Worm (Caenorhabditis elegans): ENCODE data around the gene ape-1.

DNA sequence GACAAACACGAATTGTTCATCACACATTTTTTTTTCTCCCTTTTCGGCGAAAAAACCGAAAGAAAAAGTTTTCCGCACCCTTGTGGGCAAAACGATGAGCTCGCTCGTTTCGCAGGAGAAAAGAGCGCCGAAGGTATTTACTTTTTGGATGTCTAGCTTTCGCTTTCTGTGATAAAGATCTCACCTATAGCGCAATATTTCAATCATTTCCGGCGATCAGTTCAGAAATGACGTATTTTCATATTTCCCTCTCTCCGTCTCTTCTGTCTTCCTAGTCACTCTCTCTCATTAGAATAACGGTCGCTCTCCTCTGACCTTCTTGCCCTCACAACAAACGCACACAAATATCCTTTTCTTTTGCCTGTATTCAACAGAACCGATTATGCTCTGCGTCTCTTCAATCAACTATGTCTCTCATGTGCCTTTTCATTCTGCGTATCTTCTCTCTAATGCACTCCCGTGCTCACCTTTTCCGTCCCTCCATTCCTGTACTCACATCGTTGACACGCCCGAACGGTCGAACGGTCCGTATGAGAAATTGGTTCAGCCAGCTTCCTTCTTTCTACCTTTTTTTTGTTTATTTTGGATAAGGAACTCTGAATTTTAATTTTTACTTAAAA, 1.9 kb upstream of the ape-1 start:
- TF ChIP-seq fos-1 (tag; optimal IDR thresholded peaks at IDR 0.05) (peak; percentile 19), Y55F3AM.14 (GFP tag; optimal IDR thresholded peaks at IDR 0.05) (no peak), nhr-129 (tag; optimal IDR thresholded peaks at IDR 0.05) (peak; percentile 30), unc-62 (GFP tag; optimal IDR thresholded peaks at IDR 0.05) (no peak), ztf-1 (GFP tag; conservative IDR thresholded peaks at IDR 0.05) (no peak), R02D3.7 (tag; optimal IDR thresholded peaks at IDR 0.05) (no peak), ztf-4 (tag; optimal IDR thresholded peaks at IDR 0.05) (no peak), nhr-12 (tag; optimal IDR thresholded peaks at IDR 0.05) (no peak), mdl-1 (tag; optimal IDR thresholded peaks at IDR 0.05) (no peak), unc-39 (tag; optimal IDR thresholded peaks at IDR 0.05) (no peak), F13H6.1 (tag; optimal IDR thresholded peaks at IDR 0.05) (no peak), ztf-11 (tag; optimal IDR thresholded peaks at IDR 0.05) (no peak)

Data from whole organism, L2 larva.